Worm (Caenorhabditis elegans): Measurements from ENCODE around the gene snt-2.

snt-2 gene

DNA sequence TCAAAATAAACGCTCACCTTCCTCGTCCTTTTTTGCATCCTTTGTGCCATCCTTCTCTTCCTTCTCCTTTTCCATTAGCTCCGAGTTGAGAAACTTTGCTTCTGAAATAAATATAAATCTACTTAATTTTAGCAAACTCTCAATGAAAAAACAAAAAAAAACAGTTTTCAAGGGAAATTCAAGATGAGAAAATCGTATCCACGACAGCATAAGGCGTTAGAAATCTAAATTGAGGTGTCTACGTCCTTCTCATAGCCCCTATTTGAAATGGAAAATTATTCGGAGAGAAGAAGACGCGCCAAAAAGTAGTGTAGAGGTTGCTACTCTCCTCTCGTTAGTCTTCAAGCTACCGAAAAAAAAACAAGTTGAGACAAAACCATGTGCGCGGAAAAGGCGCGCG, 41.2 kb downstream of the snt-2 start, which contains the start of gene pat-12:
pat-12 (minus strand) TSS at position 101 of the 400 bp plus-strand sequence.
- TF ChIP-seq mdl-1 (tag; optimal IDR thresholded peaks at IDR 0.05) (no peak), snpc-4 (tag; optimal IDR thresholded peaks at IDR 0.05) (no peak)

- no peak for TF ChIP-seq nhr-43 (tag; optimal IDR thresholded peaks at IDR 0.05; ENCODE audit: poor library complexity, severe bottlenecking)
- no peak for TF ChIP-seq elt-2 (tag; optimal IDR thresholded peaks at IDR 0.05)
- peak; percentile 38 for TF ChIP-seq nhr-25 (tag; optimal IDR thresholded peaks at IDR 0.05)
- TF ChIP-seq lsy-12 (tag; optimal IDR thresholded peaks at IDR 0.05) = no peak
- no peak for TF ChIP-seq lin-39 (tag; optimal IDR thresholded peaks at IDR 0.05)
- TF ChIP-seq ZK546.5 (tag; optimal IDR thresholded peaks at IDR 0.05) = no peak
Observed at ce11 chrIII:750028-750427, 43.5 kb downstream of the snt-2 start.

DNA sequence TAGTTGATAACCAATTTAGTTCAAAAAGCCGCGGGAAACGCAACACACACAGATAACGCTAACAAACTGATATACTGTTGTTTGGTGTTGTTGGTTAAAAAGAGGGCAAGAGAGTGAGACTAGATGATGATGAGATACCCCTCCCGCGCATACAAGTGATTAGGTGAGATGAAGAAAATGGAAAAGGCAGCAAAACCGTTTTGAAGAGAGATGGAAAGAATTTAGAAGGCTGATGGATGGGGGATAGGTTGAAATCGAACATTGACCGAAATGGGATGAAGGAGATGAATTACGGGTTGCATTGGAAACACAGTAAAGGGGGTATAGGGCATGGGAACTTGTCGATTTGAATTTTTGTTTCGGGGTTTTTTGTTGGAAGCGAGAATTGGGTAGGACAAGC, 44.8 kb downstream of the snt-2 start:
- peak; percentile 7 for TF ChIP-seq nhr-23 (tag; optimal IDR thresholded peaks at IDR 0.05)
- TF ChIP-seq elt-3 (tag; optimal IDR thresholded peaks at IDR 0.05) = peak in 1 of 3 experiments; percentile 13
- TF ChIP-seq egl-5 (tag; optimal IDR thresholded peaks at IDR 0.05) = no peak
- TF ChIP-seq hmg-11 (tag; optimal IDR thresholded peaks at IDR 0.05) = no peak

DNA sequence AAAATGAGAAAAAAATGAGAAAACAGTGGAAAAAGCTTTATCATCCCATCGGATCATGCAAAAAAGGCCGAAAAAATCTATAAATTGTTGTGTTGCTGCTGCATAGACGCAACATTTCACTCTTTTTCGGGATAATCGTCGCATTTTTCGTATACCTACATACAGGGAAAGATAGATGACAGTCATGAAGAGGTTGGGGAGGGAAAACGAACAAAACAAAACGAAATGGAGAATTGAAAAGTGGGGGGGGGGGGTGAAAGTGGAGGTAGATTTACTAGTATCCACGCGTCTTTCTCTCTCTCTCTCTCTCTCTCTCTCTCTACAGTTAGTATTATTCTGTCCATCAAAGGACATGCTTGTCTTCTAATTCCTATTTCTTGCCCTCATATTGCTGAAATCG, 49.1 kb downstream of the snt-2 start:
- no peak for TF ChIP-seq nhr-237 (tag; optimal IDR thresholded peaks at IDR 0.05)
- no peak for TF ChIP-seq tbx-2 (tag; optimal IDR thresholded peaks at IDR 0.05)
- TF ChIP-seq pha-4 (tag; optimal IDR thresholded peaks at IDR 0.05) = no peak

DNA sequence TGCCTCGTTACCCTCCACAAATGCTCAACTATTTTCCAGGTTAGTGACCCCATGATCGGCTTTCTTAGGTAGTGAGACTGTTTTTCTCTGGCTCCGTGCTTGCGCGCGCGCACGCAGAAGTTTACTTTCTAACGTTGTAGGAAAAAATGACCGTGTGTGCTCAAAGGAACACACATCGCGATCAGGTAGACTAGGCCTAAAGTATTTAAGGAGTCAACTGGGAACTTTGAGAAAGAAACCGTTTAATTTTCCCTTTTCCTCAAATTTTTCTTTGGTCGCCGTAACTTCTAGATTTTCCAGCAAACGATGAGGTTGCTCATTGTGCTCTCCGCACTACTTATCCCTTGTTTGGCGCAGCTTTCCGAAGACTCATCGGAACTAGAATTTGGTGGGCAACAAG, 53.2 kb downstream of the snt-2 start, which contains the start of gene idpp-1:
idpp-1 (plus strand) TSS at position 301 of the 400 bp plus-strand sequence.
- TF ChIP-seq nhr-25 (tag; optimal IDR thresholded peaks at IDR 0.05) (no peak), ceh-28 (tag; optimal IDR thresholded peaks at IDR 0.05) (no peak), pha-4 (tag; optimal IDR thresholded peaks at IDR 0.05) (peak; percentile 63), R02D3.7 (tag; optimal IDR thresholded peaks at IDR 0.05) (no peak), nhr-11 (tag; optimal IDR thresholded peaks at IDR 0.05) (no peak), sea-2 (GFP tag; optimal IDR thresholded peaks at IDR 0.05) (no peak)
